Worm (Caenorhabditis elegans): Measurements from ENCODE around the gene Y45F10C.4.
"Not testable (repeated sequence)": the region's sequence is repeated elsewhere in the genome, so short reads cannot be mapped to it uniquely, and the experiment has no call there.

- not testable (repeated sequence) for TF ChIP-seq ama-1 (optimal IDR thresholded peaks at IDR 0.05); tbx-11 (GFP tag; IDR thresholded peaks at IDR 0.05); pes-1 (GFP tag; IDR thresholded peaks at IDR 0.05); hmbx-1 (tag; optimal IDR thresholded peaks at IDR 0.05); aly-1 (tag; optimal IDR thresholded peaks at IDR 0.05); tra-4 (tag; optimal IDR thresholded peaks at IDR 0.05); flt-1 (GFP tag; IDR thresholded peaks at IDR 0.05); hnd-1 (tag; optimal IDR thresholded peaks at IDR 0.05); sea-1 (GFP tag; conservative IDR thresholded peaks at IDR 0.05); ceh-36 (tag; optimal IDR thresholded peaks at IDR 0.05); scrt-1 (GFP tag; IDR thresholded peaks at IDR 0.05)
Observed at ce11 chrIV:13659449-13659848, 4.5 kb downstream of the Y45F10C.4 start, which contains the start of gene Y45F10C.1.
